Worm (Caenorhabditis elegans): ENCODE results near the gene F49H12.4.

The F49H12.4 gene

ce11 chrX:2108182-2108581 lies 28.5 kb downstream of the F49H12.4 start:
- no peak for TF ChIP-seq egl-27 (tag; optimal IDR thresholded peaks at IDR 0.05)
- TF ChIP-seq fos-1 (tag; optimal IDR thresholded peaks at IDR 0.05) = peak; percentile 41
- TF ChIP-seq ztf-1 (GFP tag; conservative IDR thresholded peaks at IDR 0.05) = no peak
- TF ChIP-seq crh-2 (tag; optimal IDR thresholded peaks at IDR 0.05) = peak; percentile 4
- TF ChIP-seq mab-5 (tag; optimal IDR thresholded peaks at IDR 0.05) = no peak

- no peak for TF ChIP-seq unc-55 (GFP tag; optimal IDR thresholded peaks at IDR 0.05)
- TF ChIP-seq nhr-10 (tag; optimal IDR thresholded peaks at IDR 0.05) = no peak
- TF ChIP-seq skn-1 (tag; optimal IDR thresholded peaks at IDR 0.05) = no peak
- no peak for TF ChIP-seq unc-39 (tag; optimal IDR thresholded peaks at IDR 0.05)
- TF ChIP-seq Y55F3AM.14 (GFP tag; optimal IDR thresholded peaks at IDR 0.05) = no peak
- TF ChIP-seq nhr-25 (tag; optimal IDR thresholded peaks at IDR 0.05) = no peak
- no peak for TF ChIP-seq sma-9 (GFP tag; optimal IDR thresholded peaks at IDR 0.05)
- no peak for TF ChIP-seq sma-9 (tag; optimal IDR thresholded peaks at IDR 0.05)
- no peak for TF ChIP-seq C34F6.9 (tag; optimal IDR thresholded peaks at IDR 0.05)
- no peak for TF ChIP-seq nhr-11 (tag; optimal IDR thresholded peaks at IDR 0.05)
- TF ChIP-seq lin-13 (GFP tag; optimal IDR thresholded peaks at IDR 0.05) = no peak
- TF ChIP-seq fos-1 (tag; optimal IDR thresholded peaks at IDR 0.05) = no peak
- no peak for TF ChIP-seq peb-1 (tag; optimal IDR thresholded peaks at IDR 0.05)
- no peak for TF ChIP-seq aly-2 (tag; optimal IDR thresholded peaks at IDR 0.05)
- TF ChIP-seq elt-1 (tag; optimal IDR thresholded peaks at IDR 0.05) = no peak
- no peak for TF ChIP-seq mbf-1 (tag; optimal IDR thresholded peaks at IDR 0.05)
- no peak for TF ChIP-seq mdl-1 (tag; optimal IDR thresholded peaks at IDR 0.05)
- no peak for TF ChIP-seq egl-27 (tag; optimal IDR thresholded peaks at IDR 0.05)
These were observed 29.0 kb downstream of the F49H12.4 start, which contains the start of gene F53B1.2 for ce11 chrX:2108682-2109081. F53B1.2 (plus strand) TSS chrX:2108982.

- no peak for TF ChIP-seq skn-1 (tag; optimal IDR thresholded peaks at IDR 0.05)
These were observed 31.1 kb downstream of the F49H12.4 start for ce11 chrX:2110603-2111327.

ce11 chrX:2113004-2113403 lies 33.4 kb downstream of the F49H12.4 start, which contains the start of gene bus-5:
bus-5 (minus strand) TSS chrX:2113104.
- TF ChIP-seq nhr-25 (tag; optimal IDR thresholded peaks at IDR 0.05) (no peak), nhr-129 (tag; optimal IDR thresholded peaks at IDR 0.05) (no peak), unc-62 (GFP tag; optimal IDR thresholded peaks at IDR 0.05) (no peak), aly-2 (tag; optimal IDR thresholded peaks at IDR 0.05) (no peak), F13H6.1 (tag; optimal IDR thresholded peaks at IDR 0.05) (no peak), gmeb-1 (tag; optimal IDR thresholded peaks at IDR 0.05) (no peak)

- TF ChIP-seq snpc-4 (tag; optimal IDR thresholded peaks at IDR 0.05) (no peak), nhr-129 (tag; optimal IDR thresholded peaks at IDR 0.05) (no peak), crh-2 (tag; optimal IDR thresholded peaks at IDR 0.05) (no peak), lin-39 (tag; optimal IDR thresholded peaks at IDR 0.05) (no peak), mdl-1 (tag; optimal IDR thresholded peaks at IDR 0.05) (no peak), ztf-11 (tag; optimal IDR thresholded peaks at IDR 0.05) (no peak), unc-55 (GFP tag; optimal IDR thresholded peaks at IDR 0.05) (no peak)
These were observed 34.5 kb downstream of the F49H12.4 start for ce11 chrX:2114171-2114570.

ce11 chrX:2116304-2116867 lies 36.8 kb downstream of the F49H12.4 start:
- TF ChIP-seq ama-1 (optimal IDR thresholded peaks at IDR 0.05) = no peak
- no peak for TF ChIP-seq sma-9 (GFP tag; optimal IDR thresholded peaks at IDR 0.05)
- TF ChIP-seq sma-9 (tag; optimal IDR thresholded peaks at IDR 0.05) = no peak
- no peak for TF ChIP-seq Y55F3AM.14 (GFP tag; optimal IDR thresholded peaks at IDR 0.05)
- TF ChIP-seq mdl-1 (tag; optimal IDR thresholded peaks at IDR 0.05) = peak in 1 of 2 experiments; percentile 12
- no peak for TF ChIP-seq ceh-82 (tag; optimal IDR thresholded peaks at IDR 0.05)
- TF ChIP-seq gmeb-1 (tag; optimal IDR thresholded peaks at IDR 0.05) = no peak
- TF ChIP-seq nhr-6 (tag; optimal IDR thresholded peaks at IDR 0.05) = no peak
- TF ChIP-seq ceh-16 (tag; optimal IDR thresholded peaks at IDR 0.05) = no peak
- TF ChIP-seq peb-1 (tag; optimal IDR thresholded peaks at IDR 0.05) = no peak
- TF ChIP-seq ztf-1 (GFP tag; conservative IDR thresholded peaks at IDR 0.05) = no peak
- TF ChIP-seq sma-3 (GFP tag; optimal IDR thresholded peaks at IDR 0.05) = no peak
- peak; percentile 31 for TF ChIP-seq nhr-25 (tag; optimal IDR thresholded peaks at IDR 0.05)
- peak; percentile 64 for TF ChIP-seq nhr-21 (tag; optimal IDR thresholded peaks at IDR 0.05)
- no peak for TF ChIP-seq unc-62 (GFP tag; optimal IDR thresholded peaks at IDR 0.05)
- no peak for TF ChIP-seq snpc-4 (tag; optimal IDR thresholded peaks at IDR 0.05)
- TF ChIP-seq unc-39 (tag; optimal IDR thresholded peaks at IDR 0.05) = no peak
- TF ChIP-seq sem-4 (tag; optimal IDR thresholded peaks at IDR 0.05) = peak; percentile 23
- TF ChIP-seq lin-39 (tag; optimal IDR thresholded peaks at IDR 0.05) = no peak
- TF ChIP-seq nhr-11 (tag; optimal IDR thresholded peaks at IDR 0.05) = no peak
- TF ChIP-seq nhr-129 (tag; optimal IDR thresholded peaks at IDR 0.05) = no peak
- no peak for TF ChIP-seq nhr-10 (tag; optimal IDR thresholded peaks at IDR 0.05)
- no peak for TF ChIP-seq fos-1 (tag; optimal IDR thresholded peaks at IDR 0.05)
- no peak for TF ChIP-seq F13H6.1 (tag; optimal IDR thresholded peaks at IDR 0.05)
- no peak for TF ChIP-seq mbf-1 (tag; optimal IDR thresholded peaks at IDR 0.05)
- no peak for TF ChIP-seq ztf-11 (tag; optimal IDR thresholded peaks at IDR 0.05)
- no peak for TF ChIP-seq C34F6.9 (tag; optimal IDR thresholded peaks at IDR 0.05)
